Worm (Caenorhabditis elegans): ENCODE data around the gene sip-1.
A peak's percentile ranks its signal among the peaks of the same experiment; 100 is the strongest.

The sip-1 gene

ce11 chrIII:10527446-10527845 lies 20.8 kb upstream of the sip-1 start:
- no peak for TF ChIP-seq C17E4.6 (GFP tag; IDR thresholded peaks at IDR 0.05)
- no peak for TF ChIP-seq snpc-1.1 (tag; optimal IDR thresholded peaks at IDR 0.05; ENCODE audit: insufficient read depth)
- 0 out of 2 replicates have a peak, but pooled peaks have one; percentile 65 for TF ChIP-seq madf-3 (GFP tag; IDR thresholded peaks at IDR 0.05)
- TF ChIP-seq ztf-6 (GFP tag; IDR thresholded peaks at IDR 0.05): no peak
- TF ChIP-seq chd-7 (tag; optimal IDR thresholded peaks at IDR 0.05): no peak
- no peak for TF ChIP-seq ceh-100 (GFP tag; IDR thresholded peaks at IDR 0.05)
- TF ChIP-seq hmg-20 (GFP tag; IDR thresholded peaks at IDR 0.05): no peak

DNA sequence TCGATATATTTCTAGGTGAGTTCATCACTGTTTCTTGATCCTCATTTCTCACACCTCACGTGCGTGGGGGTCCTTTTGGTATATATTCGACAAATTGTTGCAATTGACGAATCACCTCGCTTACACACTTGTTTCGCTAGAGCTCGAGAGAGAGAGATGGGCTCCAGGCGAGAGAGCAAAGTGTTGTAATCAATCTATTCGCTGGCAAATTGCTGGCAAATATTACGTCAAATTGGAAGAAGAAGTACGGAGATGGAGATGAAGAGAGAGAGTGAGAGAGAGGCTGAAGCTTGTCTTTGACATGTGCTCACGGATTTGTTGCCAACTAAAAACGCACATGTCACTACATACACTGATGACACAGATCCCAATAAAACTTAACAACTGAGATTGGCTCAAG lies 19.3 kb upstream of the sip-1 start:
- TF ChIP-seq nfya-2 (GFP tag; IDR thresholded peaks at IDR 0.05) (no peak), cebp-1 (GFP tag; IDR thresholded peaks at IDR 0.05) (no peak), cebp-1 (tag; optimal IDR thresholded peaks at IDR 0.05) (peak; percentile 3)

ce11 chrIII:10524823-10525222 lies 18.2 kb upstream of the sip-1 start:
- TF ChIP-seq egrh-3 (GFP tag; IDR thresholded peaks at IDR 0.05) (no peak), snpc-4 (GFP tag; optimal IDR thresholded peaks at IDR 0.05) (peak; percentile 21), snpc-4 (tag; optimal IDR thresholded peaks at IDR 0.05) (peak in 3 of 4 experiments; percentile 53 to 74 (median 59)), sptf-2 (GFP tag; optimal IDR thresholded peaks at IDR 0.05) (no peak), ccch-3 (GFP tag; optimal IDR thresholded peaks at IDR 0.05) (no peak)

ce11 chrIII:10523025-10523424 lies 16.4 kb upstream of the sip-1 start:
- TF ChIP-seq lin-40 (tag; optimal IDR thresholded peaks at IDR 0.05): no peak
- TF ChIP-seq dpl-1 (GFP tag; optimal IDR thresholded peaks at IDR 0.05): no peak
- TF ChIP-seq ztf-28 (GFP tag; IDR thresholded peaks at IDR 0.05): no peak
- TF ChIP-seq ceh-91 (GFP tag; IDR thresholded peaks at IDR 0.05): no peak
- TF ChIP-seq mxl-1 (tag; optimal IDR thresholded peaks at IDR 0.05): no peak
- TF ChIP-seq fkh-3 (tag; optimal IDR thresholded peaks at IDR 0.05): no peak
- no peak for TF ChIP-seq madf-8 (GFP tag; conservative IDR thresholded peaks at IDR 0.05)
- TF ChIP-seq ztf-25 (GFP tag; IDR thresholded peaks at IDR 0.05): no peak
- no peak for TF ChIP-seq Y67H2A.10 (GFP tag; conservative IDR thresholded peaks at IDR 0.05)
- TF ChIP-seq dpff-1 (tag; optimal IDR thresholded peaks at IDR 0.05): no peak
- TF ChIP-seq lin-35 (GFP tag; optimal IDR thresholded peaks at IDR 0.05): no peak
- no peak for TF ChIP-seq sptf-2 (GFP tag; optimal IDR thresholded peaks at IDR 0.05)
- no peak for TF ChIP-seq nfyb-1 (GFP tag; IDR thresholded peaks at IDR 0.05)
- no peak for TF ChIP-seq tlf-1 (GFP tag; optimal IDR thresholded peaks at IDR 0.05)
- no peak for TF ChIP-seq lsy-27 (tag; optimal IDR thresholded peaks at IDR 0.05; ENCODE audit: borderline replicate concordance, insufficient read depth)
- TF ChIP-seq madf-6 (GFP tag; IDR thresholded peaks at IDR 0.05): no peak
- TF ChIP-seq mcd-1 (GFP tag; IDR thresholded peaks at IDR 0.05): no peak
- TF ChIP-seq F57A8.1 (GFP tag; optimal IDR thresholded peaks at IDR 0.05): no peak

DNA sequence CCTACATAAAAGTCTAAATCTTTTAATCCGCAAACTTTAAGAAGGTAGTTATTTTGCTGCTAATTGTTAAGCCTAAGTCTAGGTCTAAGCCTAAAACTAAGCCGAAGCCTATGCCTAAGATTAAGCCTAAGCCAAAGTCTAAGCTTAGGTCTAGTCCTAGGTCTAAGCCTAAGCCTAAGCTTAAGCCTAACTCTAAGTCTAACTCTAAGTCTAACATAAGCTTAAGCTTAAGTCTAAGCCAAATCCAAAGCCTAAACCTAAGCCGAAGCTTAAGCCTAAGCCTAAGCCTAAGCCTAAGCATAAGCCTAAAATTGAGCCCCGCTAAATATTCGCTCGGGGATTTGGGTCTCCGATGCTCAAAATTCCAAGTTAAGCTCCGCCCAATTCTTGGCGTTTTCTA lies 14.6 kb upstream of the sip-1 start:
- TF ChIP-seq attf-5 (GFP tag; optimal IDR thresholded peaks at IDR 0.05): no peak
